Worm (Caenorhabditis elegans) whole organism, midembryonic: Measurements from ENCODE around the gene mboa-2.

ENCODE experiments used
- T22C8.4 ChIP-seq: fragments of 200-800 bp; sonication (Bioruptor generic); IDR thresholded peaks from 2 replicates; pipeline ENCODE4 v1.3.6; 2022; ENCODE audit warnings: missing genetic modification characterization, missing compliant biosample characterization
- cog-1 ChIP-seq: sonication (generic microtip); optimal IDR thresholded peaks from 2 replicates; lab custom pipeline; 2016; ENCODE audit warnings: missing genetic modification characterization, missing compliant biosample characterization
- klf-2 ChIP-seq: fragments of 200-800 bp; sonication (Bioruptor generic); conservative IDR thresholded peaks from 2 replicates; pipeline ENCODE4 v1.3.6; 2022; ENCODE audit warnings: missing genetic modification reagents, missing genetic modification characterization, missing compliant biosample characterization
- ztf-23 ChIP-seq: fragments of 200-800 bp; sonication (Bioruptor generic); IDR thresholded peaks from 2 replicates; pipeline ENCODE4 v1.3.6; 2022; ENCODE audit warnings: missing genetic modification reagents, missing genetic modification characterization, missing compliant biosample characterization
- ztf-29 ChIP-seq: fragments of 200-800 bp; sonication (Bioruptor generic); IDR thresholded peaks from 2 replicates; pipeline ENCODE4 v1.3.6; 2022; ENCODE audit warnings: missing genetic modification reagents, missing genetic modification characterization, missing compliant biosample characterization

- no peak for TF ChIP-seq T22C8.4 (GFP tag; lab: Robert Waterston, UW)
- no peak for TF ChIP-seq ztf-29 (GFP tag; lab: Robert Waterston, UW)
- TF ChIP-seq klf-2 = no peak
- TF ChIP-seq cog-1 = no peak
- TF ChIP-seq ztf-23 (GFP tag; lab: Robert Waterston, UW) = no peak
Measured at ce11 chrV:11124922-11125321, 2.6 kb upstream of the mboa-2 start, which contains the start of gene C06H2.2.
